Fruit fly (Drosophila melanogaster): ENCODE measurements around the gene MetRS-m.

Gene MetRS-m

dm6 chr3R:14283754-14284421 is 24.1 kb upstream of the MetRS-m start (continued):
- TF ChIP-seq Dip2 (GFP tag; IDR thresholded peaks at IDR 0.05) (no peak), kni (GFP tag; optimal IDR thresholded peaks at IDR 0.05) (peak; percentile 93), Ravus (GFP tag; IDR thresholded peaks at IDR 0.05) (no peak), CG18011 (GFP tag; optimal IDR thresholded peaks at IDR 0.05) (peak; percentile 90), Nf-YC (tag; optimal IDR thresholded peaks at IDR 0.05) (peak; percentile 89), CG6272 (GFP tag; IDR thresholded peaks at IDR 0.05) (peak; percentile 97), CG12236 (GFP tag; optimal IDR thresholded peaks at IDR 0.05) (peak; percentile 89), Hr51 (GFP tag; optimal IDR thresholded peaks at IDR 0.05) (peak; percentile 95 to 99), CG1024 (GFP tag; IDR thresholded peaks at IDR 0.05) (no peak), zfh2 (GFP tag; optimal IDR thresholded peaks at IDR 0.05) (peak; percentile 91), CG32532 (GFP tag; IDR thresholded peaks at IDR 0.05) (no peak), CG34224 (GFP tag; IDR thresholded peaks at IDR 0.05; ENCODE audit: partially characterized antibody) (no peak), CG14050 (GFP tag; IDR thresholded peaks at IDR 0.05) (no peak), CG7963 (GFP tag; IDR thresholded peaks at IDR 0.05; ENCODE audit: partially characterized antibody) (no peak), CG2199 (GFP tag; IDR thresholded peaks at IDR 0.05) (no peak), CG9215 (GFP tag; IDR thresholded peaks at IDR 0.05) (no peak), CG17612 (GFP tag; IDR thresholded peaks at IDR 0.05) (no peak), pho (GFP tag; optimal IDR thresholded peaks at IDR 0.05) (peak; percentile 96), ken (GFP tag; IDR thresholded peaks at IDR 0.05) (no peak), ab (GFP tag; optimal IDR thresholded peaks at IDR 0.05) (peak; percentile 74), ewg (GFP tag; optimal IDR thresholded peaks at IDR 0.05) (peak; percentile 96), ftz-f1 (GFP tag; optimal IDR thresholded peaks at IDR 0.05) (peak; percentile 49), nerfin-2 (GFP tag; IDR thresholded peaks at IDR 0.05; ENCODE audit: partially characterized antibody) (no peak), Fer3 (tag; optimal IDR thresholded peaks at IDR 0.05) (peak; percentile 99), corto (GFP tag; optimal IDR thresholded peaks at IDR 0.05) (peak; percentile 93), CG15601 (tag; optimal IDR thresholded peaks at IDR 0.05) (peak; percentile 98), CG10147 (GFP tag; optimal IDR thresholded peaks at IDR 0.05) (peak; percentile 99), CG7271 (tag; optimal IDR thresholded peaks at IDR 0.05) (peak; percentile 87), CG13424 (tag; optimal IDR thresholded peaks at IDR 0.05) (peak; percentile 99), Hmr (GFP tag; optimal IDR thresholded peaks at IDR 0.05) (peak; percentile 99), sqz (GFP tag; optimal IDR thresholded peaks at IDR 0.05) (peak; percentile 96), CG6854 (GFP tag; optimal IDR thresholded peaks at IDR 0.05) (peak; percentile 98), lab (GFP tag; optimal IDR thresholded peaks at IDR 0.05) (peak; percentile 99), Camta (GFP tag; optimal IDR thresholded peaks at IDR 0.05) (peak; percentile 95), CG8281 (tag; optimal IDR thresholded peaks at IDR 0.05) (peak; percentile 94), CG10209 (GFP tag; optimal IDR thresholded peaks at IDR 0.05) (peak; percentile 99), CG12299 (tag; optimal IDR thresholded peaks at IDR 0.05) (peak; percentile 98), hkb (optimal IDR thresholded peaks at IDR 0.05) (no peak), hkb (GFP tag; IDR thresholded peaks at IDR 0.05) (no peak), CG5953 (GFP tag; IDR thresholded peaks at IDR 0.05) (no peak), Asciz (GFP tag; optimal IDR thresholded peaks at IDR 0.05) (peak; percentile 99), CG13894 (tag; optimal IDR thresholded peaks at IDR 0.05) (peak; percentile 95), CG2678 (tag; optimal IDR thresholded peaks at IDR 0.05) (peak; percentile 99), CG12942 (GFP tag; optimal IDR thresholded peaks at IDR 0.05) (peak; percentile 98), Antp (GFP tag; optimal IDR thresholded peaks at IDR 0.05) (peak; percentile 76), CG14860 (GFP tag; IDR thresholded peaks at IDR 0.05; ENCODE audit: partially characterized antibody) (no peak), Sox100B (GFP tag; optimal IDR thresholded peaks at IDR 0.05) (peak; percentile 98), ro (GFP tag; IDR thresholded peaks at IDR 0.05) (no peak), fu2 (GFP tag; optimal IDR thresholded peaks at IDR 0.05) (peak; percentile 94), br (optimal IDR thresholded peaks at IDR 0.05) (no peak)

All from whole organism, embryonic.